Fruit fly (Drosophila melanogaster) whole organism, embryonic: ENCODE measurements around the gene CG42534.
A peak's percentile ranks its signal among the peaks of the same experiment; 100 is the strongest.

Experiments
- B-H1 ChIP-seq: fragments of 200-800 bp; sonication (Bioruptor generic); IDR thresholded peaks from 3 replicates; pipeline ENCODE4 v1.3.6; 2022; ENCODE audit warnings: missing biosample characterization, missing genetic modification characterization
- CG10366 ChIP-seq: fragments of 200-800 bp; sonication (Bioruptor generic); IDR thresholded peaks from 2 replicates; pipeline ENCODE4 v1.3.6; 2022; ENCODE audit warnings: missing biosample characterization, missing genetic modification characterization
- CG11085 ChIP-seq: fragments of 200-800 bp; sonication (Bioruptor generic); IDR thresholded peaks from 2 replicates; pipeline ENCODE4 v1.3.6; 2022; ENCODE audit warnings: missing biosample characterization, missing genetic modification characterization
- CG11093 ChIP-seq: fragments of 200-800 bp; sonication (Bioruptor generic); IDR thresholded peaks from 3 replicates; pipeline ENCODE4 v1.3.6; 2022; ENCODE audit warnings: missing biosample characterization, missing genetic modification characterization
- CG11723 ChIP-seq: fragments of 200-800 bp; sonication (Bioruptor generic); optimal IDR thresholded peaks from 2 replicates; lab custom pipeline; 2017; ENCODE audit warnings: missing biosample characterization, mild to moderate bottlenecking, missing genetic modification characterization
- CG17359 ChIP-seq: fragments of 200-800 bp; sonication (Bioruptor generic); optimal IDR thresholded peaks from 3 replicates; lab custom pipeline; 2018; ENCODE audit warnings: missing biosample characterization, mild to moderate bottlenecking, missing genetic modification characterization, moderate library complexity
- CG17612 ChIP-seq: fragments of 200-800 bp; sonication (Bioruptor generic); IDR thresholded peaks from 2 replicates; pipeline ENCODE4 v1.3.6; 2022; ENCODE audit warnings: missing biosample characterization, missing genetic modification characterization
- CG18262 ChIP-seq: fragments of 200-800 bp; optimal IDR thresholded peaks from 3 replicates; lab custom pipeline; 2019; ENCODE audit warnings: missing biosample characterization, mild to moderate bottlenecking, missing genetic modification characterization, moderate library complexity
- CG18619 ChIP-seq: fragments of 200-800 bp; sonication (Bioruptor generic); optimal IDR thresholded peaks from 3 replicates; lab custom pipeline; 2017; ENCODE audit warnings: missing biosample characterization, mild to moderate bottlenecking, missing genetic modification characterization
- CG2120 ChIP-seq: fragments of 200-800 bp; sonication (Bioruptor generic); optimal IDR thresholded peaks from 3 replicates; lab custom pipeline; 2016; ENCODE audit warnings: missing biosample characterization, missing genetic modification characterization
- CG30020 ChIP-seq: fragments of 200-800 bp; optimal IDR thresholded peaks from 2 replicates; lab custom pipeline; 2019; ENCODE audit warnings: missing biosample characterization, mild to moderate bottlenecking, missing genetic modification characterization, moderate library complexity
- CG31365 ChIP-seq: fragments of 200-800 bp; sonication (Bioruptor generic); optimal IDR thresholded peaks from 2 replicates; lab custom pipeline; 2018; ENCODE audit warnings: missing biosample characterization, mild to moderate bottlenecking, missing genetic modification characterization
- CG32772 ChIP-seq: fragments of 200-800 bp; sonication (Bioruptor generic); IDR thresholded peaks from 2 replicates; pipeline ENCODE4 v1.3.6; 2022; ENCODE audit warnings: missing biosample characterization, missing genetic modification characterization
- CG3281 ChIP-seq: fragments of 200-800 bp; sonication (Bioruptor generic); optimal IDR thresholded peaks from 3 replicates; lab custom pipeline; 2017; ENCODE audit warnings: missing biosample characterization, mild to moderate bottlenecking, missing genetic modification characterization
- CG34422 ChIP-seq: fragments of 200-800 bp; sonication (Bioruptor generic); IDR thresholded peaks from 3 replicates; pipeline ENCODE4 v1.3.6; 2022; ENCODE audit warnings: missing biosample characterization, missing genetic modification characterization
- CG6813 ChIP-seq: fragments of 200-800 bp; sonication (Bioruptor generic); optimal IDR thresholded peaks from 2 replicates; lab custom pipeline; 2017; ENCODE audit warnings: missing biosample characterization, missing genetic modification characterization, mild to moderate bottlenecking, moderate library complexity, missing genetic modification reagents
- CG7745 ChIP-seq: fragments of 200-800 bp; sonication (Bioruptor generic); optimal IDR thresholded peaks from 2 replicates; lab custom pipeline; 2018; ENCODE audit warnings: missing biosample characterization, mild to moderate bottlenecking, missing genetic modification characterization, moderate library complexity
- CG7839 ChIP-seq: fragments of 200-800 bp; sonication (Bioruptor generic); optimal IDR thresholded peaks from 3 replicates; lab custom pipeline; 2018; ENCODE audit warnings: missing biosample characterization, mild to moderate bottlenecking, missing genetic modification characterization, moderate library complexity
- Dek ChIP-seq: fragments of 200-800 bp; sonication (Bioruptor generic); optimal IDR thresholded peaks from 3 replicates; lab custom pipeline; 2019; ENCODE audit warnings: missing biosample characterization, mild to moderate bottlenecking, missing genetic modification characterization, moderate library complexity
- Dip3 ChIP-seq: fragments of 200-800 bp; sonication (Bioruptor generic); optimal IDR thresholded peaks from 3 replicates; lab custom pipeline; 2016; ENCODE audit warnings: missing biosample characterization, missing genetic modification characterization
- Doc2 ChIP-seq: fragments of 200-800 bp; sonication (Bioruptor generic); IDR thresholded peaks from 2 replicates; pipeline ENCODE4 v1.3.6; 2022; ENCODE audit warnings: missing biosample characterization, missing genetic modification characterization
- Hey ChIP-seq: fragments of 200-800 bp; sonication (Bioruptor generic); optimal IDR thresholded peaks from 3 replicates; lab custom pipeline; 2018; ENCODE audit warnings: missing biosample characterization, mild to moderate bottlenecking, missing genetic modification characterization
- Hr3 ChIP-seq: fragments of 200-800 bp; sonication (Bioruptor generic); optimal IDR thresholded peaks from 3 replicates; lab custom pipeline; 2016; ENCODE audit warnings: missing biosample characterization, missing genetic modification characterization
- Jarid2 ChIP-seq: fragments of 200-800 bp; sonication (Bioruptor generic); optimal IDR thresholded peaks from 3 replicates; lab custom pipeline; 2017; ENCODE audit warnings: mild to moderate bottlenecking, missing biosample characterization, missing genetic modification reagents, missing genetic modification characterization
- Lpt ChIP-seq: fragments of >200 bp; optimal IDR thresholded peaks from 2 replicates; lab custom pipeline; 2018; ENCODE audit warnings: missing biosample characterization, missing genetic modification characterization
- Rx ChIP-seq: fragments of 200-800 bp; sonication (Bioruptor generic); IDR thresholded peaks from 2 replicates; pipeline ENCODE4 v1.3.6; 2022; ENCODE audit warnings: missing biosample characterization, missing genetic modification characterization
- Side ChIP-seq: fragments of 200-800 bp; sonication (Bioruptor generic); optimal IDR thresholded peaks from 2 replicates; lab custom pipeline; 2016; ENCODE audit warnings: missing biosample characterization, missing genetic modification characterization
- Tbp ChIP-seq: fragments of >200 bp; optimal IDR thresholded peaks from 2 replicates; lab custom pipeline; 2018; ENCODE audit warnings: missing biosample characterization, missing genetic modification characterization
- bab2 ChIP-seq: fragments of 200-800 bp; sonication (Bioruptor generic); optimal IDR thresholded peaks from 2 replicates; lab custom pipeline; 2016; ENCODE audit warnings: missing biosample characterization, missing genetic modification characterization
- bowl ChIP-seq: fragments of 200-800 bp; sonication (Bioruptor generic); IDR thresholded peaks from 2 replicates; pipeline ENCODE4 v1.3.6; 2022; ENCODE audit warnings: missing biosample characterization, missing genetic modification characterization
- cato ChIP-seq: fragments of 200-800 bp; sonication (Bioruptor generic); optimal IDR thresholded peaks from 2 replicates; lab custom pipeline; 2016; ENCODE audit warnings: missing biosample characterization, missing genetic modification characterization, borderline replicate concordance
- chn ChIP-seq: fragments of 200-800 bp; sonication (Bioruptor generic); optimal IDR thresholded peaks from 2 replicates; lab custom pipeline; 2016; ENCODE audit warnings: missing biosample characterization, missing genetic modification characterization
- croc ChIP-seq: fragments of 200-800 bp; sonication (Bioruptor generic); conservative IDR thresholded peaks from 3 replicates; pipeline ENCODE4 v1.3.6; 2022; ENCODE audit warnings: missing biosample characterization, missing genetic modification characterization
- disco-r ChIP-seq: fragments of 200-800 bp; sonication (Bioruptor generic); optimal IDR thresholded peaks from 2 replicates; lab custom pipeline; 2016; ENCODE audit warnings: missing biosample characterization, missing genetic modification characterization
- dpn ChIP-seq, 2 experiments: fragments of 200-800 bp; sonication (Bioruptor generic); optimal IDR thresholded peaks; 3 replicates each; lab custom pipeline; 2016; ENCODE audit warnings: missing biosample characterization in 2 of 2, missing genetic modification characterization in 2 of 2
- en ChIP-seq: fragments of 200-800 bp; sonication (Bioruptor generic); optimal IDR thresholded peaks from 2 replicates; lab custom pipeline; 2016; ENCODE audit warnings: missing biosample characterization, missing genetic modification characterization
- fd64A ChIP-seq: fragments of 200-800 bp; sonication (Bioruptor generic); optimal IDR thresholded peaks from 3 replicates; lab custom pipeline; 2018; ENCODE audit warnings: missing biosample characterization, mild to moderate bottlenecking, missing genetic modification characterization
- grau ChIP-seq: fragments of 200-800 bp; optimal IDR thresholded peaks from 3 replicates; lab custom pipeline; 2019; ENCODE audit warnings: missing biosample characterization, mild to moderate bottlenecking, missing genetic modification characterization, moderate library complexity
- kni ChIP-seq: fragments of 200-800 bp; sonication (Bioruptor generic); optimal IDR thresholded peaks from 3 replicates; lab custom pipeline; 2017; ENCODE audit warnings: mild to moderate bottlenecking, missing biosample characterization, missing genetic modification reagents, missing genetic modification characterization
- maf-S ChIP-seq: fragments of 200-800 bp; sonication (Bioruptor generic); optimal IDR thresholded peaks from 2 replicates; lab custom pipeline; 2016; ENCODE audit warnings: missing biosample characterization, missing genetic modification characterization
- nau ChIP-seq: fragments of 200-800 bp; sonication (Bioruptor generic); optimal IDR thresholded peaks from 3 replicates; lab custom pipeline; 2017; ENCODE audit warnings: missing biosample characterization, mild to moderate bottlenecking, missing genetic modification characterization, missing genetic modification reagents
- nmo ChIP-seq: fragments of 200-800 bp; sonication (Bioruptor generic); optimal IDR thresholded peaks from 2 replicates; lab custom pipeline; 2018; ENCODE audit warnings: missing biosample characterization, mild to moderate bottlenecking, missing genetic modification characterization, moderate library complexity
- pita ChIP-seq: fragments of 200-800 bp; sonication (Bioruptor generic); optimal IDR thresholded peaks from 2 replicates; lab custom pipeline; 2017; ENCODE audit warnings: missing biosample characterization, mild to moderate bottlenecking, missing genetic modification characterization
- row ChIP-seq: fragments of 200-800 bp; sonication (Bioruptor generic); IDR thresholded peaks from 3 replicates; pipeline ENCODE4 v1.3.6; 2022; ENCODE audit warnings: missing biosample characterization, missing genetic modification characterization
- scrt ChIP-seq: fragments of 200-800 bp; sonication (Bioruptor generic); optimal IDR thresholded peaks from 2 replicates; lab custom pipeline; 2018; ENCODE audit warnings: missing biosample characterization, mild to moderate bottlenecking, missing genetic modification characterization, moderate library complexity
- sens ChIP-seq: fragments of 200-800 bp; sonication (Bioruptor generic); peaks from one replicate; lab custom pipeline; 2016; ENCODE audit warnings: missing biosample characterization, missing genetic modification characterization
- slbo ChIP-seq: fragments of 200-800 bp; sonication (Bioruptor generic); IDR thresholded peaks from 2 replicates; pipeline ENCODE4 v1.3.6; 2022; ENCODE audit warnings: missing biosample characterization, missing genetic modification characterization
- sug ChIP-seq: fragments of 200-800 bp; optimal IDR thresholded peaks from 2 replicates; lab custom pipeline; 2019; ENCODE audit warnings: missing biosample characterization, mild to moderate bottlenecking, missing genetic modification characterization, moderate library complexity
- tap ChIP-seq: fragments of 200-800 bp; optimal IDR thresholded peaks from 3 replicates; lab custom pipeline; 2019; ENCODE audit warnings: missing biosample characterization, mild to moderate bottlenecking, missing genetic modification characterization, moderate library complexity
- toy ChIP-seq: fragments of 200-800 bp; sonication (Bioruptor generic); IDR thresholded peaks from 2 replicates; pipeline ENCODE4 v1.3.6; 2022; ENCODE audit warnings: missing biosample characterization, missing genetic modification characterization
- ttk ChIP-seq: fragments of 200-800 bp; sonication (Bioruptor generic); IDR thresholded peaks from 2 replicates; pipeline ENCODE4 v2.1.2; 2022; ENCODE audit warnings: missing biosample characterization, missing genetic modification characterization
- zfh2 ChIP-seq: fragments of 200-800 bp; sonication (Bioruptor generic); optimal IDR thresholded peaks from 2 replicates; lab custom pipeline; 2016; ENCODE audit warnings: missing biosample characterization, missing genetic modification characterization

The CG42534 gene

DNA sequence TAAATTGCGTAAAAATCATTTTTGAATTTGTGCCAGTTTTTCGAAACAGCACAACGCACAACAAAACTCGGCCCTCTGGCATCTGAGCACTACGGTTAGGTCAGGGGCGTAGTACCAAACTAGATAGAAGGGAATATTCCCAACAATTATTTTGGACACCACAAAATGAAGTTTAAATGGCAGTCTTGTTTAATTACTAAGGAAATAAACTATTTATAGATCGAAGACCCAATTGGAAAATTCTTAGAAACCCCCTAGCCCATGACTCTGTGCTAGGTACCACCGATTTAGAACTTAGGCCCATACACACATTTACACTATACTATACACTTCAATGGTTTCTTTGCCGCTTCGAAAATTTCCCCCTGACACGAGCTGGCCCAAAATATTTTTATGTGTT is 66.6 kb downstream of the CG42534 start (continued):
- TF ChIP-seq CG7839 (tag; lab: Kevin White, UChicago) (peak; percentile 85), slbo (GFP tag; lab: Robert Waterston, UW) (peak; percentile 93), tap (tag; lab: Kevin White, UChicago) (peak; percentile 64), Tbp (GFP tag; lab: Kevin White, UChicago) (no peak), Rx (peak; percentile 52), Doc2 (GFP tag; lab: Robert Waterston, UW) (peak; percentile 25; the same call in 1 of the 2 replicates), fd64A (no peak), CG3281 (GFP tag; lab: Kevin White, UChicago) (peak; percentile 78), croc (GFP tag; lab: Robert Waterston, UW) (peak; percentile 41; the same call in 1 of the 3 replicates), grau (peak; percentile 83), CG17359 (tag; lab: Kevin White, UChicago) (peak; percentile 74), nau (GFP tag; lab: Kevin White, UChicago) (peak; percentile 49), CG2120 (GFP tag; lab: Kevin White, UChicago) (peak; percentile 89), ttk (peak; percentile 63), cato (no peak), CG18262 (tag; lab: Kevin White, UChicago) (no peak), CG17612 (GFP tag; lab: Robert Waterston, UW) (peak; percentile 57; the same call in 1 of the 2 replicates), bowl (0 out of 2 replicates have a peak, but pooled peaks have one; percentile 36), Side (GFP tag; lab: Kevin White, UChicago) (peak; percentile 48), chn (peak; percentile 58), Lpt (GFP tag; lab: Kevin White, UChicago) (no peak), CG18619 (peak; percentile 61), scrt (peak; percentile 70), disco-r (GFP tag; lab: Kevin White, UChicago) (peak; percentile 29), en (GFP tag; lab: Kevin White, UChicago) (no peak), CG30020 (no peak), Jarid2 (GFP tag; lab: Kevin White, UChicago) (no peak), CG7745 (no peak), maf-S (GFP tag; lab: Kevin White, UChicago) (peak; percentile 54), Dek (tag; lab: Kevin White, UChicago) (peak; percentile 78), CG11723 (peak; percentile 9), CG11093 (GFP tag; lab: Robert Waterston, UW) (peak; percentile 47; the same call in 1 of the 3 replicates), Hr3 (GFP tag; lab: Kevin White, UChicago) (peak; percentile 59), dpn (GFP tag; optimal IDR thresholded peaks at IDR 0.05; lab: Kevin White, UChicago) (peak; percentile 76 to 77), CG11085 (GFP tag; lab: Robert Waterston, UW) (peak; percentile 77), Dip3 (GFP tag; lab: Kevin White, UChicago) (peak; percentile 75), kni (GFP tag; lab: Kevin White, UChicago) (no peak), B-H1 (GFP tag; lab: Robert Waterston, UW) (peak; percentile 74), Hey (tag; lab: Kevin White, UChicago) (no peak), toy (peak; percentile 76), zfh2 (GFP tag; lab: Kevin White, UChicago) (peak; percentile 81), pita (GFP tag; lab: Kevin White, UChicago) (no peak), sug (tag; lab: Kevin White, UChicago) (peak; percentile 77), CG32772 (GFP tag; lab: Robert Waterston, UW) (peak; percentile 78), CG10366 (GFP tag; lab: Robert Waterston, UW) (peak; percentile 87), row (GFP tag; lab: Robert Waterston, UW) (peak; percentile 87), sens (peak; percentile 78), CG6813 (peak; percentile 47), CG31365 (tag; lab: Kevin White, UChicago) (peak; percentile 29), CG34422 (GFP tag; lab: Robert Waterston, UW) (peak; percentile 76), bab2 (GFP tag; lab: Kevin White, UChicago) (peak; percentile 75), nmo (peak; percentile 69)
